Fruit fly (Drosophila melanogaster): ENCODE data around the gene CASK.

dm6 chr3R:21862868-21863267 lies 40.4 kb upstream of the CASK start:
- TF ChIP-seq usp (GFP tag; optimal IDR thresholded peaks at IDR 0.05) (no peak), pan (optimal IDR thresholded peaks at IDR 0.05) (no peak), dl (GFP tag; optimal IDR thresholded peaks at IDR 0.05; ENCODE audit: insufficient read depth in 1 of 2, partially characterized antibody in 2 of 2) (no peak)

Measured in whole organism, wandering third instar larva.